Worm (Caenorhabditis elegans) whole organism, midembryonic: Measurements from ENCODE around the gene fbxb-82.

Experiments used
- cog-1 ChIP-seq: sonication (generic microtip); optimal IDR thresholded peaks from 2 replicates; lab custom pipeline; 2016; ENCODE audit warnings: missing genetic modification characterization, missing compliant biosample characterization
- flt-1 ChIP-seq: fragments of 200-800 bp; sonication (Bioruptor generic); IDR thresholded peaks from 2 replicates; pipeline ENCODE4 v1.3.6; 2022; ENCODE audit warnings: missing genetic modification characterization, missing compliant biosample characterization
- tab-1 ChIP-seq: fragments of 200-800 bp; sonication (Bioruptor generic); IDR thresholded peaks from 2 replicates; pipeline ENCODE4 v1.3.6; 2022; ENCODE audit warnings: missing genetic modification characterization, missing compliant biosample characterization

DNA sequence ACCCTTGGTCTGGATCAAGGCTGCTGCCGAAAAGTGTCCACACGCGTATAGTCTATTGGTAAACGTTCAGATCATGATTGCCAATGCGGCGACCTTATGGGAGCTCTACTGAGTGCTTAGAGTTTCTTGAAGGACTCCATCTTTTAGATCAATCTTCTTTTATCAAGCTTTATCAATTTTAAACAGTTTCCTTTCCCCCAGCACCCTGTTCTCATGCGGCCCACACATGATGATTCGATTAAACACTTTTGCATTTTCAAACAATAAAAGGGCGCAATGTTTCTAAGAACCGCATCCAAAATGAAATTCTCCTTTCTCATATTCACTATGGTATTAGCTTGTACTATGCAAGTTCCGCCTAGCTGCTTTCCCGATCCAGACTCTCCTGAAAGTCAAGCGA, 22.4 kb upstream of the fbxb-82 start, which contains the start of gene F40G9.7:
- no peak for TF ChIP-seq flt-1 (GFP tag; lab: Robert Waterston, UW)
- no peak for TF ChIP-seq tab-1 (GFP tag; lab: Robert Waterston, UW)
- no peak for TF ChIP-seq cog-1
